Fruit fly (Drosophila melanogaster): Measurements from ENCODE around the gene Nup154.
A peak's percentile ranks its signal among the peaks of the same experiment; 100 is the strongest.

Nup154 gene

DNA sequence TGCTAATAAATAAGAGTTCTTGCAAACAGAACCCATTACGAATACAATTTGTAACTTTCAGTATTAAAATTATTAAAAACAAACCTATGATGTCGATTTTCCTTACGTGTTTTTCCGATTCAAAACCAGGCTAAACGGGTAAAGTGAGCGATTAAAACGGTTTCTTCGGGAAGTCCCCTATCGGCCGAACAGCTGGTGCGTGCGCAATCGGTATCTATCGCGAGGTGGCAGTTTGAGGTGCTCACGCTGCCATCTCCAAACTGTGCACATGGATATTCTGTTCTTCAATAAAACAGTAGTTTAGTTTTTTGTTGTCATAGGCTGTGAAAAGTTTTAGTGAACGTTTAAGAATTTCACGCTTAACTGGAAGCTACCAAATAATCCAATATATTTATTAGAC is 15.5 kb upstream of the Nup154 start, which contains the start of gene TTLL4A (continued):
- TF ChIP-seq ash1 (GFP tag; optimal IDR thresholded peaks at IDR 0.05) (no peak), CG12391 (tag; optimal IDR thresholded peaks at IDR 0.05) (no peak), CG17612 (GFP tag; IDR thresholded peaks at IDR 0.05) (no peak), shn (GFP tag; optimal IDR thresholded peaks at IDR 0.05) (no peak), CG6654 (GFP tag; optimal IDR thresholded peaks at IDR 0.05) (no peak), wor (GFP tag; IDR thresholded peaks at IDR 0.05) (no peak), odd (GFP tag; optimal IDR thresholded peaks at IDR 0.05) (no peak), Atf6 (GFP tag; IDR thresholded peaks at IDR 0.05) (no peak), z (GFP tag; IDR thresholded peaks at IDR 0.05) (no peak), vvl (GFP tag; IDR thresholded peaks at IDR 0.05) (no peak), pb (GFP tag; optimal IDR thresholded peaks at IDR 0.05) (no peak), CG1603 (tag; optimal IDR thresholded peaks at IDR 0.05) (no peak), Opbp (GFP tag; IDR thresholded peaks at IDR 0.05; ENCODE audit: partially characterized antibody) (peak; percentile 99), scrt (GFP tag; optimal IDR thresholded peaks at IDR 0.05) (no peak), usp (GFP tag; optimal IDR thresholded peaks at IDR 0.05) (no peak), lmd (GFP tag; IDR thresholded peaks at IDR 0.05) (no peak; the same call in 1 of the 2 replicates), CG9817 (tag; optimal IDR thresholded peaks at IDR 0.05) (no peak), CG2116 (GFP tag; optimal IDR thresholded peaks at IDR 0.05) (peak; percentile 71), Elba2 (GFP tag; optimal IDR thresholded peaks at IDR 0.05) (no peak), CG10321 (GFP tag; IDR thresholded peaks at IDR 0.05) (no peak), Lim3 (GFP tag; IDR thresholded peaks at IDR 0.05) (no peak), CG1233 (GFP tag; optimal IDR thresholded peaks at IDR 0.05) (no peak), CG17328 (GFP tag; IDR thresholded peaks at IDR 0.05) (no peak), hbn (GFP tag; IDR thresholded peaks at IDR 0.05; ENCODE audit: partially characterized antibody) (peak; percentile 98), Ravus (GFP tag; IDR thresholded peaks at IDR 0.05) (no peak), Hr3 (GFP tag; optimal IDR thresholded peaks at IDR 0.05) (no peak), CG30020 (tag; optimal IDR thresholded peaks at IDR 0.05) (peak; percentile 73), CG6689 (GFP tag; IDR thresholded peaks at IDR 0.05) (no peak), dpn (GFP tag; optimal IDR thresholded peaks at IDR 0.05) (peak in 1 of 2 experiments; percentile 36), pum (GFP tag; optimal IDR thresholded peaks at IDR 0.05) (no peak), amos (GFP tag; IDR thresholded peaks at IDR 0.05; ENCODE audit: partially characterized antibody) (peak; percentile 99), CG13424 (tag; optimal IDR thresholded peaks at IDR 0.05) (no peak), pita (GFP tag; optimal IDR thresholded peaks at IDR 0.05) (no peak), ab (GFP tag; optimal IDR thresholded peaks at IDR 0.05) (no peak), Hr51 (GFP tag; optimal IDR thresholded peaks at IDR 0.05) (no peak), nerfin-2 (GFP tag; IDR thresholded peaks at IDR 0.05; ENCODE audit: partially characterized antibody) (peak; percentile 96), HLH3B (GFP tag; IDR thresholded peaks at IDR 0.05) (no peak), jing (GFP tag; optimal IDR thresholded peaks at IDR 0.05) (no peak), CG3065 (GFP tag; optimal IDR thresholded peaks at IDR 0.05) (no peak), salm (tag; optimal IDR thresholded peaks at IDR 0.05) (no peak), CG9932 (GFP tag; IDR thresholded peaks at IDR 0.05) (no peak), Dad (GFP tag; optimal IDR thresholded peaks at IDR 0.05) (no peak), Awh (GFP tag; IDR thresholded peaks at IDR 0.05) (no peak), CG15601 (tag; optimal IDR thresholded peaks at IDR 0.05) (no peak), CG34224 (GFP tag; IDR thresholded peaks at IDR 0.05; ENCODE audit: partially characterized antibody) (peak; percentile 98), h (optimal IDR thresholded peaks at IDR 0.05) (no peak), CG11504 (tag; optimal IDR thresholded peaks at IDR 0.05) (no peak), CG9797 (GFP tag; optimal IDR thresholded peaks at IDR 0.05) (peak; percentile 52), mirr (GFP tag; optimal IDR thresholded peaks at IDR 0.05) (no peak), CG30431 (GFP tag; optimal IDR thresholded peaks at IDR 0.05) (no peak), Xbp1 (GFP tag; optimal IDR thresholded peaks at IDR 0.05) (no peak), CG8765 (GFP tag; IDR thresholded peaks at IDR 0.05) (no peak), ro (GFP tag; IDR thresholded peaks at IDR 0.05) (no peak)
